Fruit fly (Drosophila melanogaster): ENCODE data around the gene CG42812.

DNA sequence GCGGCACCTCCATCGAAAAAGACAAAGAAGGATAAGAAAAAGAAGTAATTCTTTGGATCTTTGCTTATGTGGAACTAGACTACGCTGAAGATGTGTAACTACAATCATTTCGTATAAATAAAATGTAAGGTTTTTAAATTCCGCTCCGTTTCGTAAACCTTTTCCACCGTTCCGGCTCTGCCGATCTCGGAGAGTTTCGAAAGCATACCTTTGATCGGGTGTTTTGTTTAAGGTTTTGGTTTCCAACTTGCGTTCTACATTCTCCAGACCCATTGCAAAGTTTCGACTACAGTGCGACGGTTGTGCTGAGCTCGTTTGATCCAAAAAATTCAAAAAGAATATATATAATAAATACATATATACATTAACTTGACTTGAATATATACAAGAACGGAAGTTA, 31.3 kb downstream of the CG42812 start, which contains the start of gene CG6432:
- TF ChIP-seq Dif (GFP tag; optimal IDR thresholded peaks at IDR 0.05; ENCODE audit: partially characterized antibody) (no peak), tai (GFP tag; optimal IDR thresholded peaks at IDR 0.05) (no peak), HLH106 (tag; optimal IDR thresholded peaks at IDR 0.05) (no peak), CrebA (GFP tag; optimal IDR thresholded peaks at IDR 0.05; ENCODE audit: borderline replicate concordance) (no peak), OdsH (GFP tag; optimal IDR thresholded peaks at IDR 0.05) (no peak), Hr83 (GFP tag; optimal IDR thresholded peaks at IDR 0.05; ENCODE audit: poor library complexity, severe bottlenecking) (no peak), CG32264 (GFP tag; optimal IDR thresholded peaks at IDR 0.05) (no peak), lola (GFP tag; optimal IDR thresholded peaks at IDR 0.05) (no peak), N (GFP tag; optimal IDR thresholded peaks at IDR 0.05) (no peak), Myc (optimal IDR thresholded peaks at IDR 0.05) (no peak), usp (GFP tag; optimal IDR thresholded peaks at IDR 0.05) (no peak), h (GFP tag; optimal IDR thresholded peaks at IDR 0.05) (no peak)
